Worm (Caenorhabditis elegans): ENCODE data around the gene praf-3.

DNA sequence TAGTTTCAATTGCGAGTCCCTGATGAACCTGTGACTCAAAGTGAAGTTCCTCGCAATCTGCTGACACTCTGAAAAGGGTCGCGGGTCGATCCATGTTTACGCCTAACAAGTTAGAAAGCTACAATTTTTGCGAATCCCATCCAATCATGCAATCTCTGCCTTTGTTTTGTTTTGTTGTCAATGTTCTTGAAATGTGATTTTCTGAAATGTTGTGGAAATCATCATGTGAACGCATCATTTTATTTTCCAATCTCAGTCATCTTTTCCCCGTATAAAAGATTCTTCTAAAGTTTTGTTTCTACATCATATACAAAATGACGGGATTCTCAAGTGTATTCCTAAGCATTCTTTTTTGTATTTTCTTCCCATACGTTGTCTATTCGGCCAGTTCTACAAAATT is 31.7 kb upstream of the praf-3 start, which contains the start of gene F17E9.4:
- TF ChIP-seq nhr-77 (tag; optimal IDR thresholded peaks at IDR 0.05), result no peak
- no peak for TF ChIP-seq skn-1 (tag; optimal IDR thresholded peaks at IDR 0.05)
- no peak for TF ChIP-seq ceh-9 (tag; optimal IDR thresholded peaks at IDR 0.05)
- no peak for TF ChIP-seq aly-2 (tag; optimal IDR thresholded peaks at IDR 0.05)
- TF ChIP-seq nfya-1 (tag; optimal IDR thresholded peaks at IDR 0.05; ENCODE audit: insufficient read depth), result no peak
- TF ChIP-seq sea-2 (GFP tag; optimal IDR thresholded peaks at IDR 0.05), result no peak
- TF ChIP-seq ceh-82 (tag; optimal IDR thresholded peaks at IDR 0.05), result no peak
- no peak for TF ChIP-seq lsy-12 (tag; optimal IDR thresholded peaks at IDR 0.05)
- TF ChIP-seq fos-1 (tag; optimal IDR thresholded peaks at IDR 0.05), result no peak
- no peak for TF ChIP-seq ama-1 (optimal IDR thresholded peaks at IDR 0.05)
- no peak for TF ChIP-seq snpc-4 (tag; optimal IDR thresholded peaks at IDR 0.05)
- TF ChIP-seq nhr-76 (tag; optimal IDR thresholded peaks at IDR 0.05), result no peak
- no peak for TF ChIP-seq nhr-237 (tag; optimal IDR thresholded peaks at IDR 0.05)
